Worm (Caenorhabditis elegans) whole organism, L2 larva: ENCODE data around the gene dgtr-1.
A peak's percentile ranks its signal among the peaks of the same experiment; 100 is the strongest.

Experiments used
- C34F6.9 ChIP-seq: fragments of 150-350 bp; optimal IDR thresholded peaks from 2 replicates; lab custom pipeline; 2014; ENCODE audit warnings: missing biosample characterization, missing genetic modification characterization
- F13H6.1 ChIP-seq: sonication (generic microtip); optimal IDR thresholded peaks from 2 replicates; lab custom pipeline; 2016; ENCODE audit warnings: missing genetic modification characterization, missing compliant biosample characterization
- Y55F3AM.14 ChIP-seq: fragments of 200-800 bp; sonication (Bioruptor generic); optimal IDR thresholded peaks from 2 replicates; lab custom pipeline; 2018; ENCODE audit warnings: mild to moderate bottlenecking, missing genetic modification characterization, missing compliant biosample characterization
- ZK546.5 ChIP-seq: sonication (generic microtip); optimal IDR thresholded peaks from 2 replicates; lab custom pipeline; 2017; ENCODE audit warnings: missing biosample characterization, missing genetic modification characterization
- alr-1 ChIP-seq: fragments of 150-350 bp; optimal IDR thresholded peaks from 2 replicates; lab custom pipeline; 2014; ENCODE audit warnings: missing biosample characterization, missing genetic modification characterization
- ama-1 ChIP-seq: fragments of 150-350 bp; optimal IDR thresholded peaks from 2 replicates; lab custom pipeline; 2018; ENCODE audit warnings: inconsistent platforms
- blmp-1 ChIP-seq: sonication (generic microtip); optimal IDR thresholded peaks from 2 replicates; lab custom pipeline; 2017; ENCODE audit warnings: missing genetic modification characterization, mild to moderate bottlenecking, missing compliant biosample characterization, antibody characterized with exemption, moderate library complexity; ENCODE audit not compliant: insufficient read depth
- ceh-82 ChIP-seq: fragments of 150-350 bp; optimal IDR thresholded peaks from 2 replicates; lab custom pipeline; 2014; ENCODE audit warnings: missing biosample characterization, missing genetic modification characterization
- crh-2 ChIP-seq: sonication (generic microtip); optimal IDR thresholded peaks from 2 replicates; lab custom pipeline; 2017; ENCODE audit warnings: missing biosample characterization, missing genetic modification characterization
- egl-27 ChIP-seq: sonication (generic microtip); optimal IDR thresholded peaks from 3 replicates; lab custom pipeline; 2017; ENCODE audit warnings: missing biosample characterization, missing genetic modification reagents, missing genetic modification characterization
- fos-1 ChIP-seq: fragments of 150-350 bp; optimal IDR thresholded peaks from 2 replicates; lab custom pipeline; 2014; ENCODE audit warnings: missing biosample characterization, missing genetic modification characterization
- lsy-2 ChIP-seq, 2 experiments: fragments of 150-350 bp in 1 of 2; sonication (generic microtip) in 1 of 2; optimal IDR thresholded peaks; 2 replicates each; lab custom pipeline; 2014 to 2017; ENCODE audit warnings: missing biosample characterization in 2 of 2, missing genetic modification characterization in 2 of 2
- mab-5 ChIP-seq: fragments of 150-350 bp; optimal IDR thresholded peaks from 2 replicates; lab custom pipeline; 2014; ENCODE audit warnings: missing biosample characterization, missing genetic modification characterization
- mdl-1 ChIP-seq, 2 experiments: fragments of 150-350 bp in 1 of 2; sonication (generic microtip) in 1 of 2; optimal IDR thresholded peaks; 2 replicates each; lab custom pipeline; 2017; ENCODE audit warnings: missing biosample characterization in 2 of 2, missing genetic modification characterization in 2 of 2
- nhr-10 ChIP-seq: sonication (generic microtip); optimal IDR thresholded peaks from 2 replicates; lab custom pipeline; 2017; ENCODE audit warnings: missing biosample characterization, missing genetic modification characterization
- nhr-12 ChIP-seq: fragments of 150-350 bp; optimal IDR thresholded peaks from 2 replicates; lab custom pipeline; 2014; ENCODE audit warnings: missing biosample characterization, missing genetic modification characterization
- nhr-129 ChIP-seq: fragments of 150-350 bp; optimal IDR thresholded peaks from 2 replicates; lab custom pipeline; 2014; ENCODE audit warnings: missing biosample characterization, missing genetic modification characterization
- nhr-21 ChIP-seq: fragments of 150-350 bp; optimal IDR thresholded peaks from 2 replicates; lab custom pipeline; 2014; ENCODE audit warnings: missing biosample characterization, missing genetic modification characterization
- nhr-23 ChIP-seq: fragments of 150-350 bp; optimal IDR thresholded peaks from 2 replicates; lab custom pipeline; 2014; ENCODE audit warnings: missing biosample characterization, missing genetic modification reagents, missing genetic modification characterization
- nhr-237 ChIP-seq: fragments of 150-350 bp; optimal IDR thresholded peaks from 2 replicates; lab custom pipeline; 2014; ENCODE audit warnings: missing biosample characterization, missing genetic modification characterization
- nhr-25 ChIP-seq: fragments of 150-350 bp; sonication (generic microtip); optimal IDR thresholded peaks from 3 replicates; lab custom pipeline; 2014; ENCODE audit warnings: missing biosample characterization, missing genetic modification characterization
- nhr-6 ChIP-seq: fragments of 150-350 bp; optimal IDR thresholded peaks from 2 replicates; lab custom pipeline; 2014; ENCODE audit warnings: missing biosample characterization, missing genetic modification characterization
- nhr-77 ChIP-seq: fragments of 150-350 bp; optimal IDR thresholded peaks from 2 replicates; lab custom pipeline; 2014; ENCODE audit warnings: missing biosample characterization, missing genetic modification characterization
- peb-1 ChIP-seq: fragments of 150-350 bp; optimal IDR thresholded peaks from 2 replicates; lab custom pipeline; 2014; ENCODE audit warnings: missing biosample characterization, missing genetic modification characterization
- sem-4 ChIP-seq: fragments of 150-350 bp; optimal IDR thresholded peaks from 2 replicates; lab custom pipeline; 2014; ENCODE audit warnings: missing biosample characterization, missing genetic modification reagents, missing genetic modification characterization
- sma-3 ChIP-seq: sonication (generic microtip); optimal IDR thresholded peaks from 2 replicates; lab custom pipeline; 2016; ENCODE audit warnings: missing genetic modification reagents, missing genetic modification characterization, missing compliant biosample characterization
- sma-9 ChIP-seq, 2 experiments: fragments of 150-350 bp in 1 of 2; sonication (generic microtip) in 1 of 2; optimal IDR thresholded peaks; 2 replicates each; lab custom pipeline; 2014 to 2016; ENCODE audit warnings: missing genetic modification characterization in 2 of 2, mild to moderate bottlenecking in 1 of 2, missing biosample characterization in 1 of 2, missing compliant biosample characterization in 1 of 2, missing genetic modification reagents in 1 of 2, moderate library complexity in 1 of 2
- unc-55 ChIP-seq: fragments of 150-350 bp; sonication (generic microtip); optimal IDR thresholded peaks from 3 replicates; lab custom pipeline; 2014; ENCODE audit warnings: missing biosample characterization, missing genetic modification reagents, missing genetic modification characterization
- zag-1 ChIP-seq: fragments of 150-350 bp; optimal IDR thresholded peaks from 2 replicates; lab custom pipeline; 2014; ENCODE audit warnings: missing biosample characterization, missing genetic modification characterization
- ztf-11 ChIP-seq: sonication (generic microtip); optimal IDR thresholded peaks from 2 replicates; lab custom pipeline; 2017; ENCODE audit warnings: missing biosample characterization, missing genetic modification characterization

The dgtr-1 gene

ce11 chrV:6517305-6518224 is 20.7 kb downstream of the dgtr-1 start:
- TF ChIP-seq sem-4 (tag; lab: Kevin White, UChicago), result peak; percentile 45
- TF ChIP-seq ceh-82 (tag; lab: Kevin White, UChicago), result no peak
- no peak for TF ChIP-seq nhr-77 (tag; lab: Kevin White, UChicago)
- TF ChIP-seq Y55F3AM.14 (GFP tag; lab: Kevin White, UChicago), result peak; percentile 30
- peak; percentile 81 for TF ChIP-seq crh-2 (tag; lab: Kevin White, UChicago)
- TF ChIP-seq lsy-2 (tag; optimal IDR thresholded peaks at IDR 0.05; lab: Kevin White, UChicago), result peak in 1 of 2 experiments; percentile 46
- TF ChIP-seq zag-1, result no peak
- TF ChIP-seq mdl-1 (tag; optimal IDR thresholded peaks at IDR 0.05; lab: Kevin White, UChicago), result peak in 1 of 2 experiments; percentile 50
- TF ChIP-seq C34F6.9, result peak; percentile 71
- TF ChIP-seq ama-1 (lab: Kevin White, UChicago), result peak; percentile 16
- TF ChIP-seq nhr-25 (tag; lab: Kevin White, UChicago), result peak; percentile 74
- TF ChIP-seq blmp-1 (tag; lab: Kevin White, UChicago), result peak; percentile 96
- peak; percentile 32 for TF ChIP-seq nhr-6
- peak; percentile 60 for TF ChIP-seq F13H6.1 (tag; lab: Kevin White, UChicago)
- TF ChIP-seq nhr-21 (tag; lab: Kevin White, UChicago), result peak; percentile 72
- TF ChIP-seq nhr-10, result no peak
- no peak for TF ChIP-seq ZK546.5 (tag; lab: Kevin White, UChicago)
- TF ChIP-seq nhr-129 (tag; lab: Kevin White, UChicago), result peak; percentile 86
- TF ChIP-seq sma-9 (GFP tag; optimal IDR thresholded peaks at IDR 0.05; lab: Kevin White, UChicago), result peak; percentile 89
- no peak for TF ChIP-seq sma-9 (tag; optimal IDR thresholded peaks at IDR 0.05; lab: Kevin White, UChicago)
- peak; percentile 32 for TF ChIP-seq sma-3 (GFP tag; lab: Kevin White, UChicago)
- peak; percentile 75 for TF ChIP-seq fos-1 (tag; lab: Kevin White, UChicago)

ce11 chrV:6518225-6518396 is 21.2 kb downstream of the dgtr-1 start, which contains the start of gene F46E10.3:
Gene F46E10.3, plus strand, starts transcription at chrV:6518297.
- TF ChIP-seq nhr-6, result no peak
- TF ChIP-seq sma-3 (GFP tag; lab: Kevin White, UChicago), result no peak
- no peak for TF ChIP-seq crh-2 (tag; lab: Kevin White, UChicago)
- no peak for TF ChIP-seq nhr-21 (tag; lab: Kevin White, UChicago)
- TF ChIP-seq ceh-82 (tag; lab: Kevin White, UChicago), result no peak
- TF ChIP-seq lsy-2 (tag; optimal IDR thresholded peaks at IDR 0.05; lab: Kevin White, UChicago), result no peak
- TF ChIP-seq, all 48 proteins: peak for 0

ce11 chrV:6520385-6521080 is 23.6 kb downstream of the dgtr-1 start, which contains the start of the genes F46E10.2 and F46E10.18:
Gene F46E10.2, plus strand, starts transcription at chrV:6520435.
Gene F46E10.18, plus strand, starts transcription at chrV:6521030.
- TF ChIP-seq mdl-1 (tag; optimal IDR thresholded peaks at IDR 0.05; lab: Kevin White, UChicago) (no peak), peb-1 (tag; lab: Kevin White, UChicago) (no peak), ztf-11 (tag; lab: Kevin White, UChicago) (no peak), sma-9 (GFP tag; optimal IDR thresholded peaks at IDR 0.05; lab: Kevin White, UChicago) (no peak), sma-9 (tag; optimal IDR thresholded peaks at IDR 0.05; lab: Kevin White, UChicago) (no peak), mab-5 (tag; lab: Kevin White, UChicago) (no peak), alr-1 (no peak), zag-1 (no peak), nhr-12 (tag; lab: Kevin White, UChicago) (no peak)

ce11 chrV:6522879-6523497 is 26.1 kb downstream of the dgtr-1 start:
- TF ChIP-seq nhr-23 (tag; lab: Kevin White, UChicago), result no peak
- TF ChIP-seq sma-9 (GFP tag; optimal IDR thresholded peaks at IDR 0.05; lab: Kevin White, UChicago), result peak; percentile 13
- TF ChIP-seq sma-9 (tag; optimal IDR thresholded peaks at IDR 0.05; lab: Kevin White, UChicago), result no peak
- TF ChIP-seq ama-1 (lab: Kevin White, UChicago), result no peak
- no peak for TF ChIP-seq nhr-237 (tag; lab: Kevin White, UChicago)
- peak; percentile 86 for TF ChIP-seq fos-1 (tag; lab: Kevin White, UChicago)

ce11 chrV:6524757-6525156 is 27.8 kb downstream of the dgtr-1 start, which contains the start of gene acs-1:
Gene acs-1, plus strand, starts transcription at chrV:6524989.
- TF ChIP-seq zag-1 (no peak), unc-55 (GFP tag; lab: Kevin White, UChicago) (no peak), egl-27 (tag; lab: Kevin White, UChicago) (peak; percentile 19), nhr-12 (tag; lab: Kevin White, UChicago) (no peak), fos-1 (tag; lab: Kevin White, UChicago) (peak; percentile 82)
